Worm (Caenorhabditis elegans): ENCODE data around the gene srz-38.

Gene srz-38

ce11 chrIV:16329159-16329558 is 6.0 kb upstream of the srz-38 start, which contains the start of gene srz-74:
Gene srz-74, plus strand, starts transcription at chrIV:16329459.
- TF ChIP-seq zip-8 (tag; optimal IDR thresholded peaks at IDR 0.05) = no peak

ce11 chrIV:16330508-16330907 is 4.6 kb upstream of the srz-38 start:
- no peak for TF ChIP-seq mab-5 (tag; optimal IDR thresholded peaks at IDR 0.05)
- TF ChIP-seq ztf-11 (tag; optimal IDR thresholded peaks at IDR 0.05) = no peak
- no peak for TF ChIP-seq nhr-2 (tag; optimal IDR thresholded peaks at IDR 0.05)
- TF ChIP-seq nhr-12 (tag; optimal IDR thresholded peaks at IDR 0.05) = no peak
- no peak for TF ChIP-seq sem-2 (GFP tag; optimal IDR thresholded peaks at IDR 0.05)
- no peak for TF ChIP-seq lin-13 (tag; optimal IDR thresholded peaks at IDR 0.05)
- TF ChIP-seq ceh-43 (GFP tag; optimal IDR thresholded peaks at IDR 0.05) = no peak
- TF ChIP-seq elt-1 (tag; optimal IDR thresholded peaks at IDR 0.05; ENCODE audit: borderline replicate concordance, insufficient read depth) = no peak
- no peak for TF ChIP-seq ceh-83 (GFP tag; optimal IDR thresholded peaks at IDR 0.05)
- no peak for TF ChIP-seq M03D4.4 (tag; optimal IDR thresholded peaks at IDR 0.05)
- no peak for TF ChIP-seq bed-3 (GFP tag; optimal IDR thresholded peaks at IDR 0.05)
- no peak for TF ChIP-seq mep-1 (tag; optimal IDR thresholded peaks at IDR 0.05)
- TF ChIP-seq hlh-1 (tag; optimal IDR thresholded peaks at IDR 0.05) = no peak
- TF ChIP-seq elt-3 (tag; optimal IDR thresholded peaks at IDR 0.05) = no peak
- TF ChIP-seq unc-120 (tag; optimal IDR thresholded peaks at IDR 0.05; ENCODE audit: poor library complexity, severe bottlenecking) = no peak
- TF ChIP-seq lsy-2 (tag; optimal IDR thresholded peaks at IDR 0.05) = no peak
- no peak for TF ChIP-seq sptf-1 (tag; optimal IDR thresholded peaks at IDR 0.05)
- TF ChIP-seq tbx-8 (GFP tag; optimal IDR thresholded peaks at IDR 0.05) = no peak
- TF ChIP-seq pha-4 (tag; optimal IDR thresholded peaks at IDR 0.05) = no peak
- TF ChIP-seq ham-2 (GFP tag; optimal IDR thresholded peaks at IDR 0.05) = no peak

- TF ChIP-seq lsy-2 (tag; optimal IDR thresholded peaks at IDR 0.05) (no peak), mab-5 (tag; optimal IDR thresholded peaks at IDR 0.05) (no peak), unc-62 (GFP tag; optimal IDR thresholded peaks at IDR 0.05) (no peak), drap-1 (GFP tag; optimal IDR thresholded peaks at IDR 0.05) (no peak), lin-32 (GFP tag; optimal IDR thresholded peaks at IDR 0.05) (no peak), elt-1 (tag; optimal IDR thresholded peaks at IDR 0.05; ENCODE audit: borderline replicate concordance, insufficient read depth) (no peak), ces-1 (GFP tag; optimal IDR thresholded peaks at IDR 0.05) (no peak), mep-1 (tag; optimal IDR thresholded peaks at IDR 0.05) (no peak), hlh-1 (tag; optimal IDR thresholded peaks at IDR 0.05) (no peak), nhr-12 (tag; optimal IDR thresholded peaks at IDR 0.05) (no peak), mls-2 (tag; optimal IDR thresholded peaks at IDR 0.05) (no peak), nhr-2 (tag; optimal IDR thresholded peaks at IDR 0.05) (no peak), blmp-1 (tag; optimal IDR thresholded peaks at IDR 0.05) (no peak), cnd-1 (tag; optimal IDR thresholded peaks at IDR 0.05) (no peak), elt-3 (tag; optimal IDR thresholded peaks at IDR 0.05) (no peak), ham-2 (GFP tag; optimal IDR thresholded peaks at IDR 0.05) (no peak), ceh-83 (GFP tag; optimal IDR thresholded peaks at IDR 0.05) (no peak), ceh-39 (tag; optimal IDR thresholded peaks at IDR 0.05) (no peak), snpc-4 (tag; optimal IDR thresholded peaks at IDR 0.05) (no peak)
Observed at ce11 chrIV:16332585-16332984, 2.6 kb upstream of the srz-38 start, which contains the start of gene srz-71. Gene srz-71, plus strand, starts transcription at chrIV:16332885.

- TF ChIP-seq nhr-28 (tag; optimal IDR thresholded peaks at IDR 0.05) (no peak), sem-2 (GFP tag; optimal IDR thresholded peaks at IDR 0.05) (no peak), bed-3 (GFP tag; optimal IDR thresholded peaks at IDR 0.05) (no peak), unc-39 (tag; optimal IDR thresholded peaks at IDR 0.05) (no peak), drap-1 (GFP tag; optimal IDR thresholded peaks at IDR 0.05) (no peak), sptf-1 (tag; optimal IDR thresholded peaks at IDR 0.05) (no peak), hlh-1 (tag; optimal IDR thresholded peaks at IDR 0.05) (no peak), snpc-4 (tag; optimal IDR thresholded peaks at IDR 0.05) (no peak), nhr-12 (tag; optimal IDR thresholded peaks at IDR 0.05) (no peak), M03D4.4 (tag; optimal IDR thresholded peaks at IDR 0.05) (no peak), ceh-39 (tag; optimal IDR thresholded peaks at IDR 0.05) (no peak)
Observed at ce11 chrIV:16333121-16333520, 2.0 kb upstream of the srz-38 start.

- TF ChIP-seq mls-2 (tag; optimal IDR thresholded peaks at IDR 0.05) = no peak
- no peak for TF ChIP-seq unc-120 (tag; optimal IDR thresholded peaks at IDR 0.05; ENCODE audit: poor library complexity, severe bottlenecking)
- TF ChIP-seq tbx-8 (GFP tag; optimal IDR thresholded peaks at IDR 0.05) = no peak
- TF ChIP-seq mab-5 (tag; optimal IDR thresholded peaks at IDR 0.05) = no peak
- TF ChIP-seq ces-1 (GFP tag; optimal IDR thresholded peaks at IDR 0.05) = no peak
- no peak for TF ChIP-seq drap-1 (GFP tag; optimal IDR thresholded peaks at IDR 0.05)
- TF ChIP-seq nhr-28 (tag; optimal IDR thresholded peaks at IDR 0.05) = no peak
Observed at ce11 chrIV:16336721-16337120, 1.6 kb downstream of the srz-38 start, which contains the start of gene C35D6.13. Gene C35D6.13, plus strand, starts transcription at chrIV:16337021.

Measured in whole organism, mixed stage, embryonic.